Worm (Caenorhabditis elegans) whole organism, L2 larva: ENCODE data around the gene mrps-2.

Source experiments
- C34F6.9 ChIP-seq: fragments of 150-350 bp; optimal IDR thresholded peaks from 2 replicates; lab custom pipeline; 2014; ENCODE audit warnings: missing biosample characterization, missing genetic modification characterization
- Y55F3AM.14 ChIP-seq: fragments of 200-800 bp; sonication (Bioruptor generic); optimal IDR thresholded peaks from 2 replicates; lab custom pipeline; 2018; ENCODE audit warnings: mild to moderate bottlenecking, missing genetic modification characterization, missing compliant biosample characterization
- ZK546.5 ChIP-seq: sonication (generic microtip); optimal IDR thresholded peaks from 2 replicates; lab custom pipeline; 2017; ENCODE audit warnings: missing biosample characterization, missing genetic modification characterization
- alr-1 ChIP-seq: fragments of 150-350 bp; optimal IDR thresholded peaks from 2 replicates; lab custom pipeline; 2014; ENCODE audit warnings: missing biosample characterization, missing genetic modification characterization
- aly-2 ChIP-seq: fragments of 150-350 bp; optimal IDR thresholded peaks from 2 replicates; lab custom pipeline; 2014; ENCODE audit warnings: missing biosample characterization, missing genetic modification characterization
- ama-1 ChIP-seq: fragments of 150-350 bp; optimal IDR thresholded peaks from 2 replicates; lab custom pipeline; 2018; ENCODE audit warnings: inconsistent platforms
- blmp-1 ChIP-seq: sonication (generic microtip); optimal IDR thresholded peaks from 2 replicates; lab custom pipeline; 2017; ENCODE audit warnings: missing genetic modification characterization, mild to moderate bottlenecking, missing compliant biosample characterization, antibody characterized with exemption, moderate library complexity; ENCODE audit not compliant: insufficient read depth
- ceh-16 ChIP-seq: fragments of 150-350 bp; optimal IDR thresholded peaks from 2 replicates; lab custom pipeline; 2014; ENCODE audit warnings: missing biosample characterization, missing genetic modification characterization
- ceh-82 ChIP-seq: fragments of 150-350 bp; optimal IDR thresholded peaks from 2 replicates; lab custom pipeline; 2014; ENCODE audit warnings: missing biosample characterization, missing genetic modification characterization
- dmd-4 ChIP-seq: sonication (generic microtip); optimal IDR thresholded peaks from 2 replicates; lab custom pipeline; 2017; ENCODE audit warnings: missing biosample characterization, missing genetic modification characterization
- egl-27 ChIP-seq: sonication (generic microtip); optimal IDR thresholded peaks from 3 replicates; lab custom pipeline; 2017; ENCODE audit warnings: missing biosample characterization, missing genetic modification reagents, missing genetic modification characterization
- elt-3 ChIP-seq: sonication (generic microtip); optimal IDR thresholded peaks from 2 replicates; lab custom pipeline; 2017; ENCODE audit warnings: missing biosample characterization, missing genetic modification characterization
- fos-1 ChIP-seq: fragments of 150-350 bp; optimal IDR thresholded peaks from 2 replicates; lab custom pipeline; 2014; ENCODE audit warnings: missing biosample characterization, missing genetic modification characterization
- gmeb-1 ChIP-seq: fragments of 150-350 bp; optimal IDR thresholded peaks from 2 replicates; lab custom pipeline; 2014; ENCODE audit warnings: missing biosample characterization, missing genetic modification characterization
- lin-11 ChIP-seq: fragments of 150-350 bp; sonication (generic microtip); optimal IDR thresholded peaks from 2 replicates; lab custom pipeline; 2014; ENCODE audit warnings: missing biosample characterization, missing genetic modification characterization, inconsistent platforms, mixed read lengths
- lin-13 ChIP-seq: fragments of 150-350 bp; optimal IDR thresholded peaks from 2 replicates; lab custom pipeline; 2014; ENCODE audit warnings: missing biosample characterization, missing genetic modification reagents, missing genetic modification characterization
- lsy-2 ChIP-seq, 2 experiments: fragments of 150-350 bp in 1 of 2; sonication (generic microtip) in 1 of 2; optimal IDR thresholded peaks; 2 replicates each; lab custom pipeline; 2014 to 2017; ENCODE audit warnings: missing biosample characterization in 2 of 2, missing genetic modification characterization in 2 of 2
- mab-5 ChIP-seq: fragments of 150-350 bp; optimal IDR thresholded peaks from 2 replicates; lab custom pipeline; 2014; ENCODE audit warnings: missing biosample characterization, missing genetic modification characterization
- mbf-1 ChIP-seq: sonication (generic microtip); optimal IDR thresholded peaks from 2 replicates; lab custom pipeline; 2017; ENCODE audit warnings: missing biosample characterization, missing genetic modification characterization
- mdl-1 ChIP-seq, 2 experiments: fragments of 150-350 bp in 1 of 2; sonication (generic microtip) in 1 of 2; optimal IDR thresholded peaks; 2 replicates each; lab custom pipeline; 2017; ENCODE audit warnings: missing biosample characterization in 2 of 2, missing genetic modification characterization in 2 of 2
- nhr-11 ChIP-seq: fragments of 150-350 bp; optimal IDR thresholded peaks from 2 replicates; lab custom pipeline; 2014; ENCODE audit warnings: missing biosample characterization, missing genetic modification characterization
- nhr-12 ChIP-seq: fragments of 150-350 bp; optimal IDR thresholded peaks from 2 replicates; lab custom pipeline; 2014; ENCODE audit warnings: missing biosample characterization, missing genetic modification characterization
- nhr-129 ChIP-seq: fragments of 150-350 bp; optimal IDR thresholded peaks from 2 replicates; lab custom pipeline; 2014; ENCODE audit warnings: missing biosample characterization, missing genetic modification characterization
- nhr-21 ChIP-seq: fragments of 150-350 bp; optimal IDR thresholded peaks from 2 replicates; lab custom pipeline; 2014; ENCODE audit warnings: missing biosample characterization, missing genetic modification characterization
- nhr-23 ChIP-seq: fragments of 150-350 bp; optimal IDR thresholded peaks from 2 replicates; lab custom pipeline; 2014; ENCODE audit warnings: missing biosample characterization, missing genetic modification reagents, missing genetic modification characterization
- nhr-237 ChIP-seq: fragments of 150-350 bp; optimal IDR thresholded peaks from 2 replicates; lab custom pipeline; 2014; ENCODE audit warnings: missing biosample characterization, missing genetic modification characterization
- nhr-25 ChIP-seq: fragments of 150-350 bp; sonication (generic microtip); optimal IDR thresholded peaks from 3 replicates; lab custom pipeline; 2014; ENCODE audit warnings: missing biosample characterization, missing genetic modification characterization
- nhr-6 ChIP-seq: fragments of 150-350 bp; optimal IDR thresholded peaks from 2 replicates; lab custom pipeline; 2014; ENCODE audit warnings: missing biosample characterization, missing genetic modification characterization
- peb-1 ChIP-seq: fragments of 150-350 bp; optimal IDR thresholded peaks from 2 replicates; lab custom pipeline; 2014; ENCODE audit warnings: missing biosample characterization, missing genetic modification characterization
- sem-4 ChIP-seq: fragments of 150-350 bp; optimal IDR thresholded peaks from 2 replicates; lab custom pipeline; 2014; ENCODE audit warnings: missing biosample characterization, missing genetic modification reagents, missing genetic modification characterization
- skn-1 ChIP-seq: sonication (generic microtip); optimal IDR thresholded peaks from 2 replicates; lab custom pipeline; 2017; ENCODE audit warnings: missing biosample characterization, missing genetic modification characterization
- sma-3 ChIP-seq: sonication (generic microtip); optimal IDR thresholded peaks from 2 replicates; lab custom pipeline; 2016; ENCODE audit warnings: missing genetic modification reagents, missing genetic modification characterization, missing compliant biosample characterization
- sma-9 ChIP-seq, 2 experiments: fragments of 150-350 bp in 1 of 2; sonication (generic microtip) in 1 of 2; optimal IDR thresholded peaks; 2 replicates each; lab custom pipeline; 2014 to 2016; ENCODE audit warnings: missing genetic modification characterization in 2 of 2, mild to moderate bottlenecking in 1 of 2, missing biosample characterization in 1 of 2, missing compliant biosample characterization in 1 of 2, missing genetic modification reagents in 1 of 2, moderate library complexity in 1 of 2
- unc-39 ChIP-seq: fragments of 150-350 bp; optimal IDR thresholded peaks from 2 replicates; lab custom pipeline; 2014; ENCODE audit warnings: missing biosample characterization, missing genetic modification characterization
- unc-55 ChIP-seq: fragments of 150-350 bp; sonication (generic microtip); optimal IDR thresholded peaks from 3 replicates; lab custom pipeline; 2014; ENCODE audit warnings: missing biosample characterization, missing genetic modification reagents, missing genetic modification characterization
- unc-62 ChIP-seq: fragments of 150-350 bp; optimal IDR thresholded peaks from 2 replicates; lab custom pipeline; 2014; ENCODE audit warnings: missing biosample characterization, missing genetic modification reagents, missing genetic modification characterization
- zag-1 ChIP-seq: fragments of 150-350 bp; optimal IDR thresholded peaks from 2 replicates; lab custom pipeline; 2014; ENCODE audit warnings: missing biosample characterization, missing genetic modification characterization
- ztf-11 ChIP-seq: sonication (generic microtip); optimal IDR thresholded peaks from 2 replicates; lab custom pipeline; 2017; ENCODE audit warnings: missing biosample characterization, missing genetic modification characterization
- ztf-4 ChIP-seq: fragments of 150-350 bp; optimal IDR thresholded peaks from 2 replicates; lab custom pipeline; 2014; ENCODE audit warnings: missing biosample characterization, missing genetic modification characterization

Gene mrps-2

ce11 chrV:8426210-8426609 is 39.3 kb upstream of the mrps-2 start:
- no peak for TF ChIP-seq nhr-23 (tag; lab: Kevin White, UChicago)
- no peak for TF ChIP-seq ceh-16 (tag; lab: Kevin White, UChicago)
- TF ChIP-seq egl-27 (tag; lab: Kevin White, UChicago), result no peak
- TF ChIP-seq ZK546.5, result no peak
- TF ChIP-seq peb-1 (tag; lab: Kevin White, UChicago), result no peak
- TF ChIP-seq gmeb-1 (tag; lab: Kevin White, UChicago), result no peak
- TF ChIP-seq nhr-237, result no peak
- no peak for TF ChIP-seq nhr-6 (tag; lab: Kevin White, UChicago)
- TF ChIP-seq ztf-4 (tag; lab: Kevin White, UChicago), result no peak
- no peak for TF ChIP-seq unc-62
- no peak for TF ChIP-seq mdl-1 (tag; optimal IDR thresholded peaks at IDR 0.05; lab: Kevin White, UChicago)
- no peak for TF ChIP-seq sem-4 (tag; lab: Kevin White, UChicago)
- no peak for TF ChIP-seq aly-2 (tag; lab: Kevin White, UChicago)
- TF ChIP-seq nhr-11 (tag; lab: Kevin White, UChicago), result no peak
- peak; percentile 58 for TF ChIP-seq C34F6.9 (tag; lab: Kevin White, UChicago)
- TF ChIP-seq unc-55 (GFP tag; lab: Kevin White, UChicago), result peak; percentile 25

DNA sequence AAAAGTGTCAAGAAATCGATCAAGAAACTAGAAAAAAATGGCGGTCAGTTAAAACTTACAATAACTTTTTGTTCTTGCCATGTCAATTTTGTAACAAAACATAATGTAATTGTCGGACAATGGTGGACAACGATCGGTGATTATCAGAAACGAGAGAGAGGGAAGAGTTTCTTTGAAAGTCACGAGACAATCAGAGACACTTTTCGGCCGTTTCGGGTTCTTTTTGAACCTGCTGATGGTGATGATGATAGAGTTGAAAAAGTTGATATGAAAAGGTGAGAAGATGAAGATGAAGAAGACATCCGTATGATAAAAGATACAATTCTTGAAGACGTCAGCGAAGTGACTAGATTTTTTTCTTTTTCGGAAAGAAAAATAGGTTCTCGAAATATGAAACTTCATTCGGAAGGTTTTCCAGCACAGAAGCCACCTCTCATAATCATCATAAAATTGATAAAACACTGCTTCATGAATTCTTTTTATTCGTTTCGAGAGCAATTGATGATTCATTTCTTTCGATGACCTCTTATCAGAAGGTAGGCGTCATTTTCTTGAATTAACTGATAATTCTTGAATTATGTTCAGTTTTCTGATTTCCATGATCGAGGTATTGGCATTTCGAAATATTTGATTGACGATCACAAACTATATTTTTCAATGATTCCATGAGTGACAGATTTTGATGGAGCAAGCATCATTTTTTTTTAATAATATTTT is 38.6 kb upstream of the mrps-2 start:
- TF ChIP-seq sma-3 (GFP tag; lab: Kevin White, UChicago), result peak; percentile 15
- TF ChIP-seq dmd-4 (tag; lab: Kevin White, UChicago), result no peak
- TF ChIP-seq nhr-129 (tag; lab: Kevin White, UChicago), result peak; percentile 52
- peak; percentile 54 for TF ChIP-seq nhr-21
- peak; percentile 88 for TF ChIP-seq fos-1 (tag; lab: Kevin White, UChicago)
- TF ChIP-seq nhr-25 (tag; lab: Kevin White, UChicago), result peak; percentile 22
- TF ChIP-seq mab-5 (tag; lab: Kevin White, UChicago), result no peak
- peak; percentile 50 for TF ChIP-seq sma-9 (GFP tag; optimal IDR thresholded peaks at IDR 0.05; lab: Kevin White, UChicago)
- no peak for TF ChIP-seq sma-9 (tag; optimal IDR thresholded peaks at IDR 0.05; lab: Kevin White, UChicago)

ce11 chrV:8428585-8429414 is 36.7 kb upstream of the mrps-2 start:
- TF ChIP-seq unc-62, result no peak
- peak; percentile 71 for TF ChIP-seq sma-9 (GFP tag; optimal IDR thresholded peaks at IDR 0.05; lab: Kevin White, UChicago)
- no peak for TF ChIP-seq sma-9 (tag; optimal IDR thresholded peaks at IDR 0.05; lab: Kevin White, UChicago)
- TF ChIP-seq unc-55 (GFP tag; lab: Kevin White, UChicago), result peak; percentile 60
- TF ChIP-seq ama-1 (lab: Kevin White, UChicago), result no peak
- no peak for TF ChIP-seq nhr-12 (tag; lab: Kevin White, UChicago)
- no peak for TF ChIP-seq nhr-25 (tag; lab: Kevin White, UChicago)
- no peak for TF ChIP-seq ceh-82 (tag; lab: Kevin White, UChicago)
- no peak for TF ChIP-seq nhr-23 (tag; lab: Kevin White, UChicago)
- no peak for TF ChIP-seq zag-1
- TF ChIP-seq Y55F3AM.14 (GFP tag; lab: Kevin White, UChicago), result no peak
- no peak for TF ChIP-seq unc-39 (tag; lab: Kevin White, UChicago)
- no peak for TF ChIP-seq sma-3 (GFP tag; lab: Kevin White, UChicago)
- TF ChIP-seq elt-3 (tag; lab: Kevin White, UChicago), result no peak
- peak in 1 of 2 experiments; percentile 20 for TF ChIP-seq lsy-2 (tag; optimal IDR thresholded peaks at IDR 0.05; lab: Kevin White, UChicago)
- no peak for TF ChIP-seq mbf-1 (tag; lab: Kevin White, UChicago)
- peak; percentile 59 for TF ChIP-seq C34F6.9 (tag; lab: Kevin White, UChicago)
- no peak for TF ChIP-seq ceh-16 (tag; lab: Kevin White, UChicago)
- TF ChIP-seq peb-1 (tag; lab: Kevin White, UChicago), result no peak
- TF ChIP-seq mdl-1 (tag; optimal IDR thresholded peaks at IDR 0.05; lab: Kevin White, UChicago), result no peak
- no peak for TF ChIP-seq aly-2 (tag; lab: Kevin White, UChicago)

- TF ChIP-seq sma-3 (GFP tag; lab: Kevin White, UChicago) (no peak), ama-1 (lab: Kevin White, UChicago) (no peak), mdl-1 (tag; optimal IDR thresholded peaks at IDR 0.05; lab: Kevin White, UChicago) (no peak), ceh-16 (tag; lab: Kevin White, UChicago) (no peak), nhr-12 (tag; lab: Kevin White, UChicago) (no peak), lin-13 (no peak), ztf-4 (tag; lab: Kevin White, UChicago) (no peak), gmeb-1 (tag; lab: Kevin White, UChicago) (peak; percentile 32), Y55F3AM.14 (GFP tag; lab: Kevin White, UChicago) (no peak), C34F6.9 (tag; lab: Kevin White, UChicago) (no peak), nhr-129 (tag; lab: Kevin White, UChicago) (peak; percentile 36), alr-1 (tag; lab: Kevin White, UChicago) (no peak), nhr-25 (tag; lab: Kevin White, UChicago) (peak; percentile 35), fos-1 (tag; lab: Kevin White, UChicago) (peak; percentile 65), elt-3 (tag; lab: Kevin White, UChicago) (no peak), nhr-237 (no peak), lin-11 (tag; lab: Kevin White, UChicago) (no peak), sma-9 (GFP tag; optimal IDR thresholded peaks at IDR 0.05; lab: Kevin White, UChicago) (peak; percentile 5), sma-9 (tag; optimal IDR thresholded peaks at IDR 0.05; lab: Kevin White, UChicago) (no peak), blmp-1 (tag; lab: Kevin White, UChicago) (peak; percentile 73), nhr-6 (tag; lab: Kevin White, UChicago) (no peak), skn-1 (no peak), ZK546.5 (no peak), mab-5 (tag; lab: Kevin White, UChicago) (no peak), ztf-11 (tag; lab: Kevin White, UChicago) (no peak), unc-55 (GFP tag; lab: Kevin White, UChicago) (no peak)
These were observed 31.1 kb upstream of the mrps-2 start for ce11 chrV:8434400-8434827.
